Fruit fly (Drosophila melanogaster): Measurements from ENCODE around the gene GCS1.

Gene GCS1

DNA sequence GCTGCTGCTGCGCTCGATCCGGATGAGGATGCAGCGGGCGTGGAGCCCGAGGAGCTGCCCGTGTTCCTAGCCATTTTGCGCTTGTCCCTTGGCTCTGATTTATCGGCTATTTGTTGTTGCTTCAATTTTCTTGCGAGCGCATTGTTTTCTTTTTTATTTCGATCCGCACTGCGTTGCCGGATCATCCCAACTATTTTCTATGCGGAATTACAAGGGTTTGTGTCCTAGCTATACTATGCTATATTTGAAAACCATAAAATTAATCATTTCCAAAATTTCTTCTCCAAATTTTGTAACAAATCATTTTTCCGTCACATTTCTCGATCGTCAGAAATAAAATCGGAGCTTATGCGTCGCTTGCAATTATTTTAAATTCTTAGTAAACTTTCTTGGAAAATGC, at the start of gene GCS1, which contains the start of gene CG11756 (continued):
- TF ChIP-seq Oaz (GFP tag; IDR thresholded peaks at IDR 0.05) (no peak), her (GFP tag; optimal IDR thresholded peaks at IDR 0.05) (no peak), CG33557 (GFP tag; optimal IDR thresholded peaks at IDR 0.05) (no peak), gfzf (GFP tag; optimal IDR thresholded peaks at IDR 0.05) (peak; percentile 50), lola (GFP tag; optimal IDR thresholded peaks at IDR 0.05) (no peak), Gug (GFP tag; IDR thresholded peaks at IDR 0.05) (no peak), CG18619 (GFP tag; optimal IDR thresholded peaks at IDR 0.05) (no peak), CG12071 (GFP tag; optimal IDR thresholded peaks at IDR 0.05) (no peak), toy (GFP tag; IDR thresholded peaks at IDR 0.05) (no peak), Vsx1 (GFP tag; optimal IDR thresholded peaks at IDR 0.05) (no peak), Pdp1 (GFP tag; optimal IDR thresholded peaks at IDR 0.05) (no peak), Nf-YA (GFP tag; IDR thresholded peaks at IDR 0.05) (no peak), cad (GFP tag; optimal IDR thresholded peaks at IDR 0.05) (no peak), Dp (GFP tag; optimal IDR thresholded peaks at IDR 0.05) (peak; percentile 52), CG4617 (GFP tag; optimal IDR thresholded peaks at IDR 0.05; ENCODE audit: borderline replicate concordance) (peak; percentile 47), bbx (GFP tag; IDR thresholded peaks at IDR 0.05; ENCODE audit: partially characterized antibody) (no peak), Hr39 (optimal IDR thresholded peaks at IDR 0.05) (no peak), CG9727 (GFP tag; optimal IDR thresholded peaks at IDR 0.05) (no peak), Sry-δ (GFP tag; optimal IDR thresholded peaks at IDR 0.05) (peak; percentile 32), YL-1 (GFP tag; optimal IDR thresholded peaks at IDR 0.05) (peak; percentile 19), az2 (GFP tag; optimal IDR thresholded peaks at IDR 0.05) (no peak), maf-S (GFP tag; optimal IDR thresholded peaks at IDR 0.05) (no peak), Ravus (GFP tag; IDR thresholded peaks at IDR 0.05) (no peak), CG15269 (tag; optimal IDR thresholded peaks at IDR 0.05) (no peak), CG4360 (GFP tag; IDR thresholded peaks at IDR 0.05) (no peak), abd-A (tag; optimal IDR thresholded peaks at IDR 0.05) (no peak), fd96Cb (tag; optimal IDR thresholded peaks at IDR 0.05) (no peak), CG3281 (GFP tag; optimal IDR thresholded peaks at IDR 0.05) (no peak), ara (GFP tag; IDR thresholded peaks at IDR 0.05) (no peak), Blimp-1 (GFP tag; optimal IDR thresholded peaks at IDR 0.05) (no peak), pita (GFP tag; optimal IDR thresholded peaks at IDR 0.05) (peak; percentile 45), twi (tag; optimal IDR thresholded peaks at IDR 0.05) (no peak), sd (tag; optimal IDR thresholded peaks at IDR 0.05) (peak; percentile 3), Ssrp (tag; optimal IDR thresholded peaks at IDR 0.05) (no peak), TFAM (GFP tag; optimal IDR thresholded peaks at IDR 0.05) (no peak), HLH4C (GFP tag; IDR thresholded peaks at IDR 0.05; ENCODE audit: partially characterized antibody) (no peak), CG6854 (GFP tag; optimal IDR thresholded peaks at IDR 0.05) (no peak), Gsc (GFP tag; IDR thresholded peaks at IDR 0.05) (no peak), Hr51 (GFP tag; optimal IDR thresholded peaks at IDR 0.05) (no peak), insv (GFP tag; optimal IDR thresholded peaks at IDR 0.05) (no peak), prd (optimal IDR thresholded peaks at IDR 0.05) (no peak), prd (GFP tag; IDR thresholded peaks at IDR 0.05) (no peak), CG34422 (GFP tag; IDR thresholded peaks at IDR 0.05) (no peak), Neu2 (GFP tag; optimal IDR thresholded peaks at IDR 0.05; ENCODE audit: borderline replicate concordance) (no peak), Atf3 (GFP tag; optimal IDR thresholded peaks at IDR 0.05) (no peak), dm (GFP tag; optimal IDR thresholded peaks at IDR 0.05) (peak; percentile 16), HLHmδ (GFP tag; optimal IDR thresholded peaks at IDR 0.05) (no peak), CG13894 (tag; optimal IDR thresholded peaks at IDR 0.05) (no peak), sob (GFP tag; IDR thresholded peaks at IDR 0.05) (no peak), CG3838 (GFP tag; optimal IDR thresholded peaks at IDR 0.05) (no peak), CG5180 (GFP tag; optimal IDR thresholded peaks at IDR 0.05) (no peak)
